Fruit fly (Drosophila melanogaster) whole organism, pupa: ENCODE data around the gene lectin-24Db.

Source experiments
- CG17806 ChIP-seq: fragments of 200-800 bp; sonication (Bioruptor generic); optimal IDR thresholded peaks from 2 replicates; lab custom pipeline; 2018; ENCODE audit warnings: missing biosample characterization, mild to moderate bottlenecking, missing genetic modification characterization, moderate library complexity
- CG34367 ChIP-seq: fragments of 200-800 bp; sonication (Bioruptor generic); optimal IDR thresholded peaks from 2 replicates; lab custom pipeline; 2018; ENCODE audit warnings: missing biosample characterization, mild to moderate bottlenecking, missing genetic modification characterization

- TF ChIP-seq CG34367 (no peak), CG17806 (tag; lab: Kevin White, UChicago) (no peak)
Measured at dm6 chr2L:4179960-4180359, 8.0 kb upstream of the lectin-24Db start.
